Worm (Caenorhabditis elegans): ENCODE data around the gene clec-221.

Gene clec-221

ce11 chrV:10953471-10954155 lies 621 bp downstream of the clec-221 start:
- no peak for TF ChIP-seq mls-2 (tag; optimal IDR thresholded peaks at IDR 0.05)
- no peak for TF ChIP-seq unc-62 (GFP tag; optimal IDR thresholded peaks at IDR 0.05)
- no peak for TF ChIP-seq ces-1 (GFP tag; optimal IDR thresholded peaks at IDR 0.05)
- TF ChIP-seq nhr-237 (tag; optimal IDR thresholded peaks at IDR 0.05), result no peak
- no peak for TF ChIP-seq nhr-2 (tag; optimal IDR thresholded peaks at IDR 0.05)
- TF ChIP-seq mab-5 (tag; optimal IDR thresholded peaks at IDR 0.05), result no peak
- no peak for TF ChIP-seq zip-8 (tag; optimal IDR thresholded peaks at IDR 0.05)
- no peak for TF ChIP-seq elt-3 (tag; optimal IDR thresholded peaks at IDR 0.05)
- TF ChIP-seq nhr-76 (tag; optimal IDR thresholded peaks at IDR 0.05), result no peak
- TF ChIP-seq sptf-1 (tag; optimal IDR thresholded peaks at IDR 0.05), result no peak
- TF ChIP-seq ztf-11 (tag; optimal IDR thresholded peaks at IDR 0.05), result no peak
- no peak for TF ChIP-seq flh-1 (GFP tag; optimal IDR thresholded peaks at IDR 0.05)
- no peak for TF ChIP-seq unc-120 (tag; optimal IDR thresholded peaks at IDR 0.05; ENCODE audit: poor library complexity, severe bottlenecking)

ce11 chrV:10951655-10952278 lies 2.5 kb downstream of the clec-221 start, which contains the start of gene F17C11.4:
Gene F17C11.4, plus strand, starts transcription at chrV:10951860.
- TF ChIP-seq unc-120 (tag; optimal IDR thresholded peaks at IDR 0.05; ENCODE audit: poor library complexity, severe bottlenecking), result peak; percentile 14
- TF ChIP-seq sem-2 (GFP tag; optimal IDR thresholded peaks at IDR 0.05), result no peak
- peak; percentile 6 for TF ChIP-seq ces-1 (GFP tag; optimal IDR thresholded peaks at IDR 0.05)

ce11 chrV:10949511-10949910 lies 4.7 kb downstream of the clec-221 start, which contains the start of gene col-153:
Gene col-153, plus strand, starts transcription at chrV:10949811.
- TF ChIP-seq unc-62 (GFP tag; optimal IDR thresholded peaks at IDR 0.05) (no peak), pha-4 (tag; optimal IDR thresholded peaks at IDR 0.05) (no peak), sem-2 (GFP tag; optimal IDR thresholded peaks at IDR 0.05) (no peak)

- TF ChIP-seq bed-3 (GFP tag; optimal IDR thresholded peaks at IDR 0.05) (no peak), nhr-12 (tag; optimal IDR thresholded peaks at IDR 0.05) (no peak), nhr-28 (tag; optimal IDR thresholded peaks at IDR 0.05) (no peak), flh-1 (GFP tag; optimal IDR thresholded peaks at IDR 0.05) (no peak), nhr-237 (tag; optimal IDR thresholded peaks at IDR 0.05) (no peak), cnd-1 (tag; optimal IDR thresholded peaks at IDR 0.05) (no peak), snpc-4 (tag; optimal IDR thresholded peaks at IDR 0.05) (no peak), mab-5 (tag; optimal IDR thresholded peaks at IDR 0.05) (no peak)
Observed at ce11 chrV:10947930-10948329, 6.3 kb downstream of the clec-221 start, which contains the start of gene F17C11.2. Gene F17C11.2, plus strand, starts transcription at chrV:10948230.

- TF ChIP-seq nhr-76 (tag; optimal IDR thresholded peaks at IDR 0.05) (no peak), flh-1 (GFP tag; optimal IDR thresholded peaks at IDR 0.05) (no peak), unc-62 (GFP tag; optimal IDR thresholded peaks at IDR 0.05) (no peak), pha-4 (tag; optimal IDR thresholded peaks at IDR 0.05) (no peak), nhr-2 (tag; optimal IDR thresholded peaks at IDR 0.05) (no peak), elt-1 (tag; optimal IDR thresholded peaks at IDR 0.05; ENCODE audit: borderline replicate concordance, insufficient read depth) (no peak), mab-5 (tag; optimal IDR thresholded peaks at IDR 0.05) (no peak), ceh-83 (GFP tag; optimal IDR thresholded peaks at IDR 0.05) (no peak), zip-8 (tag; optimal IDR thresholded peaks at IDR 0.05) (no peak), tbx-8 (GFP tag; optimal IDR thresholded peaks at IDR 0.05) (no peak), unc-39 (tag; optimal IDR thresholded peaks at IDR 0.05) (no peak), mep-1 (tag; optimal IDR thresholded peaks at IDR 0.05) (no peak), lin-13 (tag; optimal IDR thresholded peaks at IDR 0.05) (no peak)
Observed at ce11 chrV:10947210-10947609, 7.0 kb downstream of the clec-221 start.

- no peak for TF ChIP-seq ceh-83 (GFP tag; optimal IDR thresholded peaks at IDR 0.05)
- TF ChIP-seq ces-1 (GFP tag; optimal IDR thresholded peaks at IDR 0.05), result peak; percentile 28
Observed at ce11 chrV:10944903-10945302, 9.3 kb downstream of the clec-221 start.

- TF ChIP-seq lsy-2 (tag; optimal IDR thresholded peaks at IDR 0.05) (no peak), mls-2 (tag; optimal IDR thresholded peaks at IDR 0.05) (no peak), mep-1 (tag; optimal IDR thresholded peaks at IDR 0.05) (no peak), snpc-4 (tag; optimal IDR thresholded peaks at IDR 0.05) (no peak), tbx-8 (GFP tag; optimal IDR thresholded peaks at IDR 0.05) (no peak), mab-5 (tag; optimal IDR thresholded peaks at IDR 0.05) (no peak), zip-8 (tag; optimal IDR thresholded peaks at IDR 0.05) (no peak), lin-32 (GFP tag; optimal IDR thresholded peaks at IDR 0.05) (no peak), sem-2 (GFP tag; optimal IDR thresholded peaks at IDR 0.05) (no peak), unc-39 (tag; optimal IDR thresholded peaks at IDR 0.05) (no peak), ceh-83 (GFP tag; optimal IDR thresholded peaks at IDR 0.05) (no peak), ceh-39 (tag; optimal IDR thresholded peaks at IDR 0.05) (no peak), pha-4 (tag; optimal IDR thresholded peaks at IDR 0.05) (no peak), ztf-11 (tag; optimal IDR thresholded peaks at IDR 0.05) (no peak), nhr-2 (tag; optimal IDR thresholded peaks at IDR 0.05) (no peak), lin-13 (tag; optimal IDR thresholded peaks at IDR 0.05) (no peak)
Observed at ce11 chrV:10942161-10942560, 12.1 kb downstream of the clec-221 start, which contains the start of gene zip-9. Gene zip-9, plus strand, starts transcription at chrV:10942461.

Data from whole organism, mixed stage, embryonic.